Fruit fly (Drosophila melanogaster): Measurements from ENCODE around the gene CG43689.

- TF ChIP-seq CG12605 (GFP tag; IDR thresholded peaks at IDR 0.05) (no peak), gl (tag; optimal IDR thresholded peaks at IDR 0.05) (no peak), EcR (GFP tag; optimal IDR thresholded peaks at IDR 0.05) (no peak), Ets98B (GFP tag; IDR thresholded peaks at IDR 0.05) (no peak), Pif1B (GFP tag; optimal IDR thresholded peaks at IDR 0.05) (no peak), CG17806 (tag; optimal IDR thresholded peaks at IDR 0.05) (no peak), CG8159 (tag; optimal IDR thresholded peaks at IDR 0.05) (no peak), CG15710 (tag; optimal IDR thresholded peaks at IDR 0.05) (no peak), Snoo (tag; optimal IDR thresholded peaks at IDR 0.05) (no peak), CG34367 (tag; optimal IDR thresholded peaks at IDR 0.05) (no peak), Pif1A (GFP tag; optimal IDR thresholded peaks at IDR 0.05) (no peak)
Measured at dm6 chrX:4104132-4104531, 28.6 kb downstream of the CG43689 start, which contains the start of the genes Xpac and brn.

All from whole organism, pupa.